Fruit fly (Drosophila melanogaster): ENCODE data around the gene CG15635.

Gene CG15635

dm6 chr2L:4684361-4684760 lies 41.6 kb downstream of the CG15635 start, which contains the start of gene Elba1:
Gene Elba1 (minus strand): TSS chr2L:4684461.
- no peak for TF ChIP-seq noc (tag; optimal IDR thresholded peaks at IDR 0.05)

dm6 chr2L:4687211-4687610 lies 44.4 kb downstream of the CG15635 start, which contains the start of gene Elba3:
Gene Elba3 (plus strand): TSS chr2L:4687511.
- no peak for TF ChIP-seq noc (tag; optimal IDR thresholded peaks at IDR 0.05)

- TF ChIP-seq noc (tag; optimal IDR thresholded peaks at IDR 0.05), result no peak
Observed at dm6 chr2L:4690602-4691001, 47.8 kb downstream of the CG15635 start, which contains the start of gene CG3251. Gene CG3251 (minus strand): TSS chr2L:4690702.

- no peak for TF ChIP-seq noc (tag; optimal IDR thresholded peaks at IDR 0.05)
Observed at dm6 chr2L:4694421-4694820, 51.6 kb downstream of the CG15635 start, which contains the start of gene dcma. Gene dcma (plus strand): TSS chr2L:4694721.
